Fruit fly (Drosophila melanogaster): ENCODE results near the gene CG4911.

CG4911 gene

dm6 chr3L:9025680-9026079, 46.9 kb downstream of the CG4911 start (continued):
- no peak for TF ChIP-seq cad (GFP tag; optimal IDR thresholded peaks at IDR 0.05)
- peak; percentile 79 for TF ChIP-seq az2 (GFP tag; optimal IDR thresholded peaks at IDR 0.05)
- TF ChIP-seq D (optimal IDR thresholded peaks at IDR 0.05) = no peak
- TF ChIP-seq D (GFP tag; optimal IDR thresholded peaks at IDR 0.05) = peak; percentile 78
- peak; percentile 76 for TF ChIP-seq Gsc (GFP tag; IDR thresholded peaks at IDR 0.05)
- TF ChIP-seq Dad (GFP tag; optimal IDR thresholded peaks at IDR 0.05) = peak; percentile 73
- no peak for TF ChIP-seq Dp (GFP tag; optimal IDR thresholded peaks at IDR 0.05)
- peak; percentile 85 for TF ChIP-seq CG8924 (tag; optimal IDR thresholded peaks at IDR 0.05)
- peak; percentile 74 for TF ChIP-seq CG5180 (GFP tag; optimal IDR thresholded peaks at IDR 0.05)
- TF ChIP-seq Med (GFP tag) = peak; percentile 96
- peak; percentile 88 for TF ChIP-seq CoRest (tag; optimal IDR thresholded peaks at IDR 0.05)
- peak; percentile 68 for TF ChIP-seq CG18764 (GFP tag; optimal IDR thresholded peaks at IDR 0.05)
- TF ChIP-seq Hey (tag; optimal IDR thresholded peaks at IDR 0.05) = no peak
- TF ChIP-seq pum (GFP tag; optimal IDR thresholded peaks at IDR 0.05) = peak; percentile 79
- peak; percentile 82 for TF ChIP-seq Sox100B (GFP tag; optimal IDR thresholded peaks at IDR 0.05)
- no peak for TF ChIP-seq sna (GFP tag; IDR thresholded peaks at IDR 0.05; ENCODE audit: partially characterized antibody)
- TF ChIP-seq hkb (optimal IDR thresholded peaks at IDR 0.05) = no peak
- TF ChIP-seq hkb (GFP tag; IDR thresholded peaks at IDR 0.05) = peak; percentile 93
- peak; percentile 69 for TF ChIP-seq Awh (GFP tag; IDR thresholded peaks at IDR 0.05)
- TF ChIP-seq CG30020 (tag; optimal IDR thresholded peaks at IDR 0.05) = peak; percentile 40
- peak; percentile 40 for TF ChIP-seq CG31388 (GFP tag; optimal IDR thresholded peaks at IDR 0.05)
- peak; percentile 73 to 87 for TF ChIP-seq chif (GFP tag; optimal IDR thresholded peaks at IDR 0.05)
- peak; percentile 67; the same call in 1 of the 2 replicates for TF ChIP-seq rib (GFP tag; IDR thresholded peaks at IDR 0.05)
- peak; percentile 50 for TF ChIP-seq zfh2 (GFP tag; optimal IDR thresholded peaks at IDR 0.05)
- peak; percentile 78 for TF ChIP-seq CG1233 (GFP tag; optimal IDR thresholded peaks at IDR 0.05)
- peak; percentile 86 for TF ChIP-seq CG17359 (tag; optimal IDR thresholded peaks at IDR 0.05)
- TF ChIP-seq br (optimal IDR thresholded peaks at IDR 0.05) = no peak
- peak; percentile 68 for TF ChIP-seq CG4854 (GFP tag; optimal IDR thresholded peaks at IDR 0.05)
- TF ChIP-seq insv (GFP tag; optimal IDR thresholded peaks at IDR 0.05) = no peak
- peak; percentile 92 for TF ChIP-seq CG17328 (GFP tag; IDR thresholded peaks at IDR 0.05)
- TF ChIP-seq Deaf1 (tag; optimal IDR thresholded peaks at IDR 0.05) = peak; percentile 66
- TF ChIP-seq CG12299 (tag; optimal IDR thresholded peaks at IDR 0.05) = peak; percentile 65
- peak; percentile 92 for TF ChIP-seq H15 (GFP tag; IDR thresholded peaks at IDR 0.05)
- peak; percentile 94 for TF ChIP-seq Ada2b (GFP tag; IDR thresholded peaks at IDR 0.05)
- peak; percentile 56 for TF ChIP-seq odd (GFP tag; optimal IDR thresholded peaks at IDR 0.05)
- TF ChIP-seq CG10209 (GFP tag; optimal IDR thresholded peaks at IDR 0.05) = peak; percentile 77
- no peak for TF ChIP-seq CG1832 (GFP tag; optimal IDR thresholded peaks at IDR 0.05)
- peak; percentile 81 for TF ChIP-seq tap (tag; optimal IDR thresholded peaks at IDR 0.05)
- TF ChIP-seq Rx (GFP tag; IDR thresholded peaks at IDR 0.05) = peak; percentile 76
- peak; percentile 86 for TF ChIP-seq CG10959 (GFP tag; IDR thresholded peaks at IDR 0.05)
- peak; percentile 88 for TF ChIP-seq so (GFP tag; IDR thresholded peaks at IDR 0.05)
- TF ChIP-seq CG30403 (GFP tag; optimal IDR thresholded peaks at IDR 0.05) = peak; percentile 84
- peak; percentile 65 for TF ChIP-seq dm (GFP tag; optimal IDR thresholded peaks at IDR 0.05)
- no peak for TF ChIP-seq Lpt (GFP tag; optimal IDR thresholded peaks at IDR 0.05)
- TF ChIP-seq dmrt11E (tag; optimal IDR thresholded peaks at IDR 0.05) = peak; percentile 86
- TF ChIP-seq CG2875 (GFP tag; optimal IDR thresholded peaks at IDR 0.05) = peak; percentile 75
- TF ChIP-seq CG17612 (GFP tag; IDR thresholded peaks at IDR 0.05) = peak; percentile 73
- TF ChIP-seq CG13894 (tag; optimal IDR thresholded peaks at IDR 0.05) = no peak
- TF ChIP-seq Poxn (GFP tag; IDR thresholded peaks at IDR 0.05) = no peak
- no peak for TF ChIP-seq hb (GFP tag; IDR thresholded peaks at IDR 0.05; ENCODE audit: partially characterized antibody)
- TF ChIP-seq CG10321 (GFP tag; IDR thresholded peaks at IDR 0.05) = peak; percentile 66
- TF ChIP-seq pros (GFP tag; optimal IDR thresholded peaks at IDR 0.05) = peak; percentile 75
